Fruit fly (Drosophila melanogaster) whole organism: ENCODE data around the gene CG7071.

Experiments
- CG8478 ChIP-seq: fragments of >200 bp; optimal IDR thresholded peaks from 2 replicates; lab custom pipeline; 2018; ENCODE audit warnings: inconsistent platforms
- pan ChIP-seq: fragments of >200 bp; optimal IDR thresholded peaks from 2 replicates; lab custom pipeline; 2017

DNA sequence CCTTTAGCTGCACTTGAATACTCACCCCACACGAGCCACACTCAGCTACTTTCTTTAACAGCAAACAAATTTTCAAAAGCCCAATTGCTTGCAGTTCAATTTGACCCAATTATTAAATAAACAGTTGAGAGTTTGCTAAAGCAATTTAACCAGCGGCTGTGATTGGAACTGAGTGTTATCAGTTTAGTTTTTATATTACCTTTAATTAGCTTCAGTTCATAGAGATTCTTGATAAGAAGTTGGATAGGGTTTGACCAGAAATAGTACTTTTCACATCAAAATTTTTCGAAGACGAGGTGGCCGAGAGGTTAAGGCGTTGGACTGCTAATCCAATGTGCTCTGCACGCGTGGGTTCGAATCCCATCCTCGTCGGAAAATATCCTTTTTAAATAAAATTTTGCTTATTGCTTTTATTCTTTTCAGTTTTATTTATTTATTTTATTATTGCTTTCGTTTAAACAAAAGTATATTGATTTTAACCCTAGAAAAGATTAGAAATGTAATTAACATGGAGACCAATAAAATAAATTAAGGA lies 33.9 kb downstream of the CG7071 start:
- TF ChIP-seq CG8478 (lab: Kevin White, UChicago) (no peak), pan (lab: Kevin White, UChicago) (no peak)
